Fruit fly (Drosophila melanogaster): ENCODE results near the gene CG43082.

The CG43082 gene

DNA sequence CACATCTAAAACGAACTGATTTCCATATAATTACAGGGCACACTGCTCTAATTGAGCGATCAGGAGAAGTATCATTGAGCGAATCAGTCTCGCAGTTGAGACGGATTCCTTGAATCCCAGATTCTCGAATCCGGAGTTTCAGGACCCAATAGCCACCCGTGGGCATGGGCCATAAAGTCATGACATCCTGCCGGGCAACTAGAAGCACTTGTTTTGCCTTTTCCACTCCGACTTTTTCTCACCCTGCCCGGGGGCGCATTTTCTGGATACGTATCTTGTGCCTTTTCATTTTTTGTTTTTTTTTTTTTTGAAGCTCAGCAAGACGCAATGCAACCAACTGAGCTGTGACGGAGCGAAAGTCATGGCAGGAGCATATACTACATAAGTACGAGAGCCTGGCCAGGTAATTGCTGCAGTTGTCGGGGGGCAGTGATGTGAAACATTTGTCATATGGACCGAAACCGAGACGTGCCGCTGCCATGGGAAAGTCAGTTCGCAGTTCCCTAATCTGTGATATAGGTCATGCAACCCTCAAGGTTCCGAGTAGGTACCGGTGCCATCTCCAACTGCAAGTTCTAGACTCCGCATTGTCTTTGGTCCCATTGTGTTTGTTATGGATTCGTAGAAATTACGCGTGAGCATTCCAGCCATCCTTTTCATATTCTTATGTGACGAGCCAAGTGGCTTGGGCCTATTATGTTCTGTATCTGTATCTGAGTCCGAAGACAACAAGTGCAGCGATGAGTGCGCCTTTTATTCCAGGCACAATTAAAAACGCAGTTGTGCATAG lies 41.9 kb downstream of the CG43082 start:
- TF ChIP-seq fd3F (GFP tag; optimal IDR thresholded peaks at IDR 0.05) (no peak), CG11085 (GFP tag; IDR thresholded peaks at IDR 0.05) (no peak), insv (GFP tag; optimal IDR thresholded peaks at IDR 0.05) (peak in 1 of 2 experiments; percentile 14), Xbp1 (GFP tag; optimal IDR thresholded peaks at IDR 0.05) (no peak), CG2199 (GFP tag; IDR thresholded peaks at IDR 0.05) (peak; percentile 17; the same call in 1 of the 3 replicates), Dip3 (GFP tag; optimal IDR thresholded peaks at IDR 0.05) (no peak), cad (GFP tag; optimal IDR thresholded peaks at IDR 0.05) (peak; percentile 90), tap (tag; optimal IDR thresholded peaks at IDR 0.05) (no peak), Sry-δ (GFP tag; optimal IDR thresholded peaks at IDR 0.05) (no peak), tll (GFP tag; optimal IDR thresholded peaks at IDR 0.05) (peak in 1 of 2 experiments; percentile 46), Antp (GFP tag; optimal IDR thresholded peaks at IDR 0.05) (no peak), CG6689 (GFP tag; IDR thresholded peaks at IDR 0.05) (no peak), ci (GFP tag; IDR thresholded peaks at IDR 0.05) (0 out of 3 replicates have a peak, but pooled peaks have one; percentile 23), D19A (tag; optimal IDR thresholded peaks at IDR 0.05) (peak; percentile 1), slp2 (GFP tag; optimal IDR thresholded peaks at IDR 0.05) (no peak), HmgZ (tag; optimal IDR thresholded peaks at IDR 0.05) (no peak), D (optimal IDR thresholded peaks at IDR 0.05) (peak; percentile 93), D (GFP tag; optimal IDR thresholded peaks at IDR 0.05) (no peak), zen (tag; optimal IDR thresholded peaks at IDR 0.05) (peak; percentile 88), oc (tag; optimal IDR thresholded peaks at IDR 0.05) (no peak), twi (tag; optimal IDR thresholded peaks at IDR 0.05) (peak; percentile 80), CG12299 (tag; optimal IDR thresholded peaks at IDR 0.05) (no peak), prd (optimal IDR thresholded peaks at IDR 0.05) (no peak), prd (GFP tag; IDR thresholded peaks at IDR 0.05) (peak; percentile 19; the same call in 1 of the 3 replicates), toy (GFP tag; IDR thresholded peaks at IDR 0.05) (no peak)

dm6 chr3L:15704250-15704985 lies 42.8 kb downstream of the CG43082 start:
- TF ChIP-seq C15 (GFP tag; IDR thresholded peaks at IDR 0.05) (no peak), slbo (GFP tag; IDR thresholded peaks at IDR 0.05) (no peak), ara (GFP tag; IDR thresholded peaks at IDR 0.05) (no peak), chn (GFP tag; optimal IDR thresholded peaks at IDR 0.05) (no peak), CG7745 (tag; optimal IDR thresholded peaks at IDR 0.05) (no peak), CG17361 (GFP tag; IDR thresholded peaks at IDR 0.05) (peak; percentile 88), gcm2 (GFP tag; optimal IDR thresholded peaks at IDR 0.05) (no peak), dmrt11E (tag; optimal IDR thresholded peaks at IDR 0.05) (peak; percentile 85), CG13296 (GFP tag; optimal IDR thresholded peaks at IDR 0.05) (no peak), tup (GFP tag; optimal IDR thresholded peaks at IDR 0.05) (no peak), Hsf (GFP tag; optimal IDR thresholded peaks at IDR 0.05) (peak; percentile 36), hb (GFP tag; IDR thresholded peaks at IDR 0.05; ENCODE audit: partially characterized antibody) (no peak), MTF-1 (GFP tag; optimal IDR thresholded peaks at IDR 0.05; ENCODE audit: borderline replicate concordance) (no peak), fd3F (GFP tag; optimal IDR thresholded peaks at IDR 0.05) (no peak), kay (GFP tag; optimal IDR thresholded peaks at IDR 0.05) (no peak), croc (GFP tag; conservative IDR thresholded peaks at IDR 0.05) (peak; percentile 25; the same call in 1 of the 3 replicates), esg (GFP tag; conservative IDR thresholded peaks at IDR 0.05) (no peak; the same call in 1 of the 2 replicates), CG8765 (GFP tag; IDR thresholded peaks at IDR 0.05) (no peak), CG3163 (GFP tag; optimal IDR thresholded peaks at IDR 0.05) (no peak), CG15011 (GFP tag; optimal IDR thresholded peaks at IDR 0.05) (peak; percentile 46), CG30020 (tag; optimal IDR thresholded peaks at IDR 0.05) (no peak), bowl (GFP tag; IDR thresholded peaks at IDR 0.05) (no peak), Drgx (GFP tag; IDR thresholded peaks at IDR 0.05) (no peak), Sox100B (GFP tag; optimal IDR thresholded peaks at IDR 0.05) (peak; percentile 80), cas (GFP tag; IDR thresholded peaks at IDR 0.05) (no peak), ERR (GFP tag; optimal IDR thresholded peaks at IDR 0.05) (no peak)
